Fruit fly (Drosophila melanogaster): ENCODE results near the gene cib.

- TF ChIP-seq sd (tag; optimal IDR thresholded peaks at IDR 0.05) (no peak), CG18619 (GFP tag; optimal IDR thresholded peaks at IDR 0.05) (no peak), pho (GFP tag; optimal IDR thresholded peaks at IDR 0.05) (no peak), CG17361 (GFP tag; IDR thresholded peaks at IDR 0.05) (no peak; the same call in 2 of the 3 replicates), bigmax (GFP tag; optimal IDR thresholded peaks at IDR 0.05) (no peak), CG5180 (GFP tag; optimal IDR thresholded peaks at IDR 0.05) (no peak), CG34422 (GFP tag; IDR thresholded peaks at IDR 0.05) (no peak), ttk (GFP tag; IDR thresholded peaks at IDR 0.05) (no peak), gsb (GFP tag; IDR thresholded peaks at IDR 0.05) (no peak)
These were observed 7.8 kb downstream of the cib start, which contains the start of the genes dgt4 and Nsun2 for dm6 chrX:4113698-4114216.
